Fruit fly (Drosophila melanogaster): ENCODE results near the gene PIG-H.

Gene PIG-H

DNA sequence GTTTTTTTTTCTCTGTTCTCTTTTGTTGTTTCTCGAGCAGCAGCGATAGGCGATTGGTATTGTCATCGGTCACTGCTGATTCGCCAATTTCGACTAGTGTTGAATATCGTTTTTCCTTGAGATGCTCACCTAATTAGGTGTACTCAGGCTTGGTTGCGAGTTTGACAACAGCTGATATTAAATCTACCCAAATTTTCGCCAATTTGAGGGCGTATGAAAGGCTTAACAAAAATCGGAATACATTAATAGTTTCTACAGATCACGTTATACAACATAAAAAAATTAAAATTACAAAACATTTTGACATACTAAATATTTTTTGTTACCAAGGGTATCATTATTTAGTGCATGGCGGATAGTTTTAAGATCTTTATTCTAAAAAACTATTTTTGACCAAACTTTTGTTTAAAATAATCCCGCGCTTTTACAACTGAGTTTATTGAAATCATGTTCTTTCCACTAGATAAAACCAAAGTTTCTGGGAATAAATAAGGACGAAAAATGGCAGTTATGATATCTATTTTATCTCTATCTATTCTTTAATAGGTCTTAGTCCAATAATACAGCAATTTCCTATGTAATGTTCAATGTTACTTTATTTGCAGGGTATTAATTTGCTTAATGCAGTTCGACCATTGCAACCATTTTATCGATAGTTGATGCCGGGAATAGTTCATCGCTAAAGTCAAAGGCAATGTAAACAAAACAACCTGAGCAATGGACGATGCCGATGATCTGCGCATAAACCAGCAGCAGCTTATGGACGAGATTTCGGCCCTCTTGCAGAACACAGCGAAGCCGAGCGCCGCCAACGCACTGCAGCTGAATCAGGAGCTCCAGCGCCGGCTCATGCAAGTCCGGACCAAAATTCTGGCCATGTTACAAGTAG, 13.7 kb downstream of the PIG-H start, which contains the start of the genes CG10435 and Pbp95 (continued):
- peak; percentile 24 for TF ChIP-seq CG8944 (GFP tag; optimal IDR thresholded peaks at IDR 0.05)
- TF ChIP-seq zfh1 (GFP tag; IDR thresholded peaks at IDR 0.05), result peak; percentile 72
- TF ChIP-seq cato (GFP tag; optimal IDR thresholded peaks at IDR 0.05; ENCODE audit: borderline replicate concordance), result peak; percentile 23
- peak; percentile 51 for TF ChIP-seq CG17359 (tag; optimal IDR thresholded peaks at IDR 0.05)
- TF ChIP-seq MTF-1 (GFP tag; optimal IDR thresholded peaks at IDR 0.05; ENCODE audit: borderline replicate concordance), result no peak
- no peak for TF ChIP-seq sqz (GFP tag; optimal IDR thresholded peaks at IDR 0.05)
- no peak for TF ChIP-seq jing (GFP tag; optimal IDR thresholded peaks at IDR 0.05)
- no peak for TF ChIP-seq MESR4 (GFP tag; optimal IDR thresholded peaks at IDR 0.05)
- no peak for TF ChIP-seq tap (tag; optimal IDR thresholded peaks at IDR 0.05)
- TF ChIP-seq oc (tag; optimal IDR thresholded peaks at IDR 0.05), result no peak
- peak; percentile 62; the same call in 1 of the 3 replicates for TF ChIP-seq hb (GFP tag; IDR thresholded peaks at IDR 0.05; ENCODE audit: partially characterized antibody)
- no peak for TF ChIP-seq nerfin-1 (tag; optimal IDR thresholded peaks at IDR 0.05)
- no peak for TF ChIP-seq CG10147 (GFP tag; optimal IDR thresholded peaks at IDR 0.05)
- no peak for TF ChIP-seq CG4360 (GFP tag; IDR thresholded peaks at IDR 0.05)
- no peak for TF ChIP-seq CG1233 (GFP tag; optimal IDR thresholded peaks at IDR 0.05)
- peak; percentile 55 for TF ChIP-seq CG12155 (GFP tag; optimal IDR thresholded peaks at IDR 0.05)
- no peak for TF ChIP-seq GATAe (GFP tag; conservative IDR thresholded peaks at IDR 0.05)
- peak; percentile 38 for TF ChIP-seq CG9609 (GFP tag; optimal IDR thresholded peaks at IDR 0.05)
- TF ChIP-seq Camta (GFP tag; optimal IDR thresholded peaks at IDR 0.05), result peak; percentile 52
- peak; percentile 57 for TF ChIP-seq CG12659 (GFP tag; optimal IDR thresholded peaks at IDR 0.05)
- TF ChIP-seq CG14965 (GFP tag; optimal IDR thresholded peaks at IDR 0.05; ENCODE audit: borderline replicate concordance), result no peak
- TF ChIP-seq D (optimal IDR thresholded peaks at IDR 0.05), result peak; percentile 80
- TF ChIP-seq D (GFP tag; optimal IDR thresholded peaks at IDR 0.05), result peak; percentile 28
- 0 out of 2 replicates have a peak, but pooled peaks have one; percentile 33 for TF ChIP-seq CG5953 (GFP tag; IDR thresholded peaks at IDR 0.05)
- TF ChIP-seq HLHmδ (GFP tag; optimal IDR thresholded peaks at IDR 0.05), result no peak
- TF ChIP-seq tio (GFP tag; optimal IDR thresholded peaks at IDR 0.05), result no peak
- no peak; the same call in 1 of the 2 replicates for TF ChIP-seq danr (GFP tag; IDR thresholded peaks at IDR 0.05)
- no peak for TF ChIP-seq Spps (tag; optimal IDR thresholded peaks at IDR 0.05)
- no peak for TF ChIP-seq Doc2 (GFP tag; IDR thresholded peaks at IDR 0.05)
- TF ChIP-seq crc (GFP tag; optimal IDR thresholded peaks at IDR 0.05), result peak; percentile 51
- TF ChIP-seq CG4328 (GFP tag; optimal IDR thresholded peaks at IDR 0.05), result no peak
- no peak for TF ChIP-seq CG12744 (GFP tag; optimal IDR thresholded peaks at IDR 0.05)
- TF ChIP-seq phol (tag; optimal IDR thresholded peaks at IDR 0.05), result peak; percentile 33
- TF ChIP-seq NC2β (GFP tag; optimal IDR thresholded peaks at IDR 0.05), result peak; percentile 45
- TF ChIP-seq CG34224 (GFP tag; IDR thresholded peaks at IDR 0.05; ENCODE audit: partially characterized antibody), result peak; percentile 64; the same call in 2 of the 3 replicates
- TF ChIP-seq D19A (tag; optimal IDR thresholded peaks at IDR 0.05), result peak; percentile 88
- TF ChIP-seq HLH4C (GFP tag; IDR thresholded peaks at IDR 0.05; ENCODE audit: partially characterized antibody), result peak; percentile 59
- TF ChIP-seq CoRest (tag; optimal IDR thresholded peaks at IDR 0.05), result no peak
- no peak for TF ChIP-seq gem (tag; optimal IDR thresholded peaks at IDR 0.05)
- TF ChIP-seq Drgx (GFP tag; IDR thresholded peaks at IDR 0.05), result no peak; the same call in 1 of the 2 replicates
- no peak for TF ChIP-seq Mad (GFP tag; optimal IDR thresholded peaks at IDR 0.05)
- peak; percentile 60 for TF ChIP-seq nmo (GFP tag; optimal IDR thresholded peaks at IDR 0.05)
- peak; percentile 53; the same call in 1 of the 2 replicates for TF ChIP-seq Xrp1 (GFP tag; IDR thresholded peaks at IDR 0.05)
- TF ChIP-seq amos (GFP tag; IDR thresholded peaks at IDR 0.05; ENCODE audit: partially characterized antibody), result peak; percentile 76
- no peak for TF ChIP-seq trh (GFP tag; optimal IDR thresholded peaks at IDR 0.05)
- peak; percentile 76 for TF ChIP-seq rib (GFP tag; IDR thresholded peaks at IDR 0.05)
- TF ChIP-seq her (GFP tag; optimal IDR thresholded peaks at IDR 0.05), result peak; percentile 45
- TF ChIP-seq Six4 (GFP tag; optimal IDR thresholded peaks at IDR 0.05), result peak; percentile 12

Data from whole organism, embryonic.